Worm (Caenorhabditis elegans): ENCODE measurements around the gene K02E10.7.

ce11 chrX:2527877-2528276 is 19.5 kb upstream of the K02E10.7 start:
- TF ChIP-seq nhr-11 (tag; optimal IDR thresholded peaks at IDR 0.05): no peak
- TF ChIP-seq fkh-10 (GFP tag; optimal IDR thresholded peaks at IDR 0.05): no peak
- no peak for TF ChIP-seq gmeb-2 (tag; optimal IDR thresholded peaks at IDR 0.05)
- TF ChIP-seq pqm-1 (tag; optimal IDR thresholded peaks at IDR 0.05): no peak
- no peak for TF ChIP-seq ama-1 (optimal IDR thresholded peaks at IDR 0.05)
- peak; percentile 12 for TF ChIP-seq ceh-14 (tag; optimal IDR thresholded peaks at IDR 0.05)
- no peak for TF ChIP-seq C38D4.7 (GFP tag; optimal IDR thresholded peaks at IDR 0.05)
- TF ChIP-seq K02D7.2 (tag; optimal IDR thresholded peaks at IDR 0.05): no peak
- no peak for TF ChIP-seq sdc-2 (tag; optimal IDR thresholded peaks at IDR 0.05)
- TF ChIP-seq ztf-16 (tag; optimal IDR thresholded peaks at IDR 0.05): no peak
- TF ChIP-seq hlh-8 (tag; optimal IDR thresholded peaks at IDR 0.05): no peak
- TF ChIP-seq tbx-2 (tag; optimal IDR thresholded peaks at IDR 0.05): no peak

Measured in whole organism, late embryonic.